Comparison of ENCODE assay signal across 6 fruit fly cellular contexts in genomic region chr3R:16207074-16207609, dm6.
TF ChIP-seq lines count a peak whose summit lies in the region.

No protein-coding gene starts in this region.

- TF ChIP-seq CTCF in S2 (optimal IDR thresholded peaks at IDR 0.05; lab: Kevin White, UChicago): peak; percentile 26 to 33
- no peak for TF ChIP-seq CTCF in whole organism, embryonic (GFP tag; optimal IDR thresholded peaks at IDR 0.05; lab: Kevin White, UChicago)

TF ChIP-seq in whole organism, adult, 20 proteins besides CTCF, POLR2A, EP300 and RAD21:
- TF ChIP-seq Hr96 (GFP tag; optimal IDR thresholded peaks at IDR 0.05; lab: Kevin White, UChicago): no peak
- TF ChIP-seq CG12768 (GFP tag; optimal IDR thresholded peaks at IDR 0.05; lab: Kevin White, UChicago): peak; percentile 61
- TF ChIP-seq pad (GFP tag; optimal IDR thresholded peaks at IDR 0.05; lab: Kevin White, UChicago): no peak
- no peak for TF ChIP-seq CG5204 (GFP tag; optimal IDR thresholded peaks at IDR 0.05; lab: Kevin White, UChicago)
- TF ChIP-seq CG14711 (tag; optimal IDR thresholded peaks at IDR 0.05; lab: Kevin White, UChicago): no peak
- TF ChIP-seq cic (GFP tag; optimal IDR thresholded peaks at IDR 0.05; lab: Kevin White, UChicago): peak; percentile 93
- no peak for TF ChIP-seq toe (GFP tag; optimal IDR thresholded peaks at IDR 0.05; lab: Kevin White, UChicago)
- peak; percentile 41 for TF ChIP-seq CG33017 (tag; optimal IDR thresholded peaks at IDR 0.05; lab: Kevin White, UChicago)
- TF ChIP-seq cnc (optimal IDR thresholded peaks at IDR 0.05; lab: Kevin White, UChicago): no peak
- TF ChIP-seq CG1620 (GFP tag; optimal IDR thresholded peaks at IDR 0.05; lab: Kevin White, UChicago): peak; percentile 20
- peak; percentile 48 for TF ChIP-seq tj (GFP tag; optimal IDR thresholded peaks at IDR 0.05; lab: Kevin White, UChicago)
- peak; percentile 6 for TF ChIP-seq bab1 (GFP tag; optimal IDR thresholded peaks at IDR 0.05; lab: Kevin White, UChicago)
- no peak for TF ChIP-seq CG7101 (tag; optimal IDR thresholded peaks at IDR 0.05; lab: Kevin White, UChicago)
- no peak for TF ChIP-seq ovo (GFP tag; optimal IDR thresholded peaks at IDR 0.05; lab: Kevin White, UChicago)
- TF ChIP-seq CG7045 (GFP tag; optimal IDR thresholded peaks at IDR 0.05; lab: Kevin White, UChicago): no peak
- TF ChIP-seq Mnt (GFP tag; optimal IDR thresholded peaks at IDR 0.05; lab: Kevin White, UChicago): peak; percentile 85
- no peak for TF ChIP-seq CG11617 (GFP tag; optimal IDR thresholded peaks at IDR 0.05; lab: Kevin White, UChicago)
- no peak for TF ChIP-seq Crg-1 (GFP tag; optimal IDR thresholded peaks at IDR 0.05; lab: Kevin White, UChicago)
- peak; percentile 13 for TF ChIP-seq Clk (GFP tag; optimal IDR thresholded peaks at IDR 0.05; lab: Kevin White, UChicago)
TF ChIP-seq in whole organism, adult: peak in this region for 8.

TF ChIP-seq in whole organism, embryonic, 481 proteins besides CTCF, POLR2A, EP300 and RAD21 (continues in another document):
- TF ChIP-seq tio (GFP tag; optimal IDR thresholded peaks at IDR 0.05; lab: Kevin White, UChicago) (no peak), CG8924 (tag; optimal IDR thresholded peaks at IDR 0.05; lab: Kevin White, UChicago) (peak; percentile 24), lmd (GFP tag; IDR thresholded peaks at IDR 0.05; lab: Robert Waterston, UW) (0 out of 2 replicates have a peak, but pooled peaks have one; percentile 7), oc (tag; optimal IDR thresholded peaks at IDR 0.05; lab: Kevin White, UChicago) (no peak), CG8359 (GFP tag; optimal IDR thresholded peaks at IDR 0.05; lab: Kevin White, UChicago; ENCODE audit: borderline replicate concordance) (no peak), sna (GFP tag; IDR thresholded peaks at IDR 0.05; lab: Robert Waterston, UW; ENCODE audit: partially characterized antibody) (0 out of 2 replicates have a peak, but pooled peaks have one; percentile 56), Hr39 (optimal IDR thresholded peaks at IDR 0.05; lab: Kevin White, UChicago) (no peak), NfI (GFP tag; optimal IDR thresholded peaks at IDR 0.05; lab: Kevin White, UChicago) (no peak), yki (optimal IDR thresholded peaks at IDR 0.05; lab: Kevin White, UChicago) (no peak), CG6654 (GFP tag; optimal IDR thresholded peaks at IDR 0.05; lab: Kevin White, UChicago) (no peak), CG10274 (GFP tag; optimal IDR thresholded peaks at IDR 0.05; lab: Kevin White, UChicago) (no peak), CG2129 (GFP tag; IDR thresholded peaks at IDR 0.05; lab: Robert Waterston, UW; ENCODE audit: partially characterized antibody) (no peak), Optix (GFP tag; IDR thresholded peaks at IDR 0.05; lab: Robert Waterston, UW) (peak; percentile 22; the same call in 1 of the 3 replicates), CG17568 (GFP tag; optimal IDR thresholded peaks at IDR 0.05; lab: Kevin White, UChicago) (no peak), Lpt (GFP tag; optimal IDR thresholded peaks at IDR 0.05; lab: Kevin White, UChicago) (no peak), ato (GFP tag; IDR thresholded peaks at IDR 0.05; lab: Robert Waterston, UW; ENCODE audit: partially characterized antibody) (0 out of 2 replicates have a peak, but pooled peaks have one; percentile 50), Bteb2 (GFP tag; optimal IDR thresholded peaks at IDR 0.05; lab: Kevin White, UChicago) (no peak)

TF ChIP-seq in whole organism, prepupa, 60 proteins besides CTCF, POLR2A, EP300 and RAD21 (continues in another document):
- no peak for TF ChIP-seq Hr4 (GFP tag; optimal IDR thresholded peaks at IDR 0.05; lab: Kevin White, UChicago)
- TF ChIP-seq acj6 (GFP tag; optimal IDR thresholded peaks at IDR 0.05; lab: Kevin White, UChicago): no peak
- TF ChIP-seq Hr39 (GFP tag; optimal IDR thresholded peaks at IDR 0.05; lab: Kevin White, UChicago): no peak
- TF ChIP-seq CG32006 (GFP tag; optimal IDR thresholded peaks at IDR 0.05; lab: Kevin White, UChicago): no peak
- no peak for TF ChIP-seq esn (GFP tag; optimal IDR thresholded peaks at IDR 0.05; lab: Kevin White, UChicago)
- no peak for TF ChIP-seq CG6276 (GFP tag; optimal IDR thresholded peaks at IDR 0.05; lab: Kevin White, UChicago)
- peak; percentile 45 for TF ChIP-seq CG9139 (GFP tag; optimal IDR thresholded peaks at IDR 0.05; lab: Kevin White, UChicago)
- no peak for TF ChIP-seq topi (GFP tag; optimal IDR thresholded peaks at IDR 0.05; lab: Kevin White, UChicago)
- TF ChIP-seq Ets96B (tag; optimal IDR thresholded peaks at IDR 0.05; lab: Kevin White, UChicago): no peak
- no peak for TF ChIP-seq CG11294 (GFP tag; IDR thresholded peaks at IDR 0.05; lab: Robert Waterston, UW)
- TF ChIP-seq CG16779 (tag; optimal IDR thresholded peaks at IDR 0.05; lab: Kevin White, UChicago): no peak
- peak; percentile 9 for TF ChIP-seq CG3919 (GFP tag; optimal IDR thresholded peaks at IDR 0.05; lab: Kevin White, UChicago)
- peak; percentile 92 for TF ChIP-seq svp (GFP tag; lab: Kevin White, UChicago)
- TF ChIP-seq fd59A (GFP tag; optimal IDR thresholded peaks at IDR 0.05; lab: Kevin White, UChicago): no peak
- peak; percentile 30 for TF ChIP-seq fd85E (GFP tag; optimal IDR thresholded peaks at IDR 0.05; lab: Kevin White, UChicago)
- peak; percentile 44 for TF ChIP-seq CG6854 (GFP tag; optimal IDR thresholded peaks at IDR 0.05; lab: Kevin White, UChicago)
- TF ChIP-seq OdsH (GFP tag; optimal IDR thresholded peaks at IDR 0.05; lab: Kevin White, UChicago): no peak
- no peak for TF ChIP-seq pdm3 (GFP tag; optimal IDR thresholded peaks at IDR 0.05; lab: Kevin White, UChicago)
- no peak for TF ChIP-seq lz (GFP tag; optimal IDR thresholded peaks at IDR 0.05; lab: Kevin White, UChicago)
- no peak for TF ChIP-seq Hr38 (GFP tag; optimal IDR thresholded peaks at IDR 0.05; lab: Kevin White, UChicago)

TF ChIP-seq in whole organism, pupa, 21 proteins besides CTCF, POLR2A, EP300 and RAD21:
- no peak for TF ChIP-seq Snoo (tag; optimal IDR thresholded peaks at IDR 0.05; lab: Kevin White, UChicago)
- peak; percentile 83 for TF ChIP-seq CG4496 (GFP tag; IDR thresholded peaks at IDR 0.05; lab: Robert Waterston, UW)
- TF ChIP-seq Ets98B (GFP tag; IDR thresholded peaks at IDR 0.05; lab: Robert Waterston, UW): peak; percentile 68
- TF ChIP-seq CG12605 (GFP tag; IDR thresholded peaks at IDR 0.05; lab: Robert Waterston, UW): peak; percentile 32
- TF ChIP-seq Pif1B (GFP tag; optimal IDR thresholded peaks at IDR 0.05; lab: Kevin White, UChicago): peak; percentile 31
- TF ChIP-seq Pif1A (GFP tag; optimal IDR thresholded peaks at IDR 0.05; lab: Kevin White, UChicago): peak; percentile 20
- TF ChIP-seq CG32121 (GFP tag; IDR thresholded peaks at IDR 0.05; lab: Robert Waterston, UW): peak; percentile 54; the same call in 1 of the 2 replicates
- no peak for TF ChIP-seq CG8301 (tag; optimal IDR thresholded peaks at IDR 0.05; lab: Kevin White, UChicago)
- no peak for TF ChIP-seq CG14655 (GFP tag; optimal IDR thresholded peaks at IDR 0.05; lab: Kevin White, UChicago)
- peak; percentile 99 for TF ChIP-seq CG13204 (GFP tag; optimal IDR thresholded peaks at IDR 0.05; lab: Kevin White, UChicago)
- TF ChIP-seq fd96Ca (GFP tag; IDR thresholded peaks at IDR 0.05; lab: Robert Waterston, UW): peak; percentile 66; the same call in 2 of the 3 replicates
- TF ChIP-seq CG10348 (GFP tag; IDR thresholded peaks at IDR 0.05; lab: Robert Waterston, UW): 0 out of 2 replicates have a peak, but pooled peaks have one; percentile 7
- TF ChIP-seq EcR (GFP tag; optimal IDR thresholded peaks at IDR 0.05; lab: Kevin White, UChicago): peak; percentile 91
- no peak for TF ChIP-seq rn (GFP tag; IDR thresholded peaks at IDR 0.05; lab: Robert Waterston, UW)

TF ChIP-seq in whole organism, wandering third instar larva, 38 proteins besides CTCF, POLR2A, EP300 and RAD21 (continues in another document):
- TF ChIP-seq lola (GFP tag; optimal IDR thresholded peaks at IDR 0.05; lab: Kevin White, UChicago) (no peak), OdsH (GFP tag; optimal IDR thresholded peaks at IDR 0.05; lab: Kevin White, UChicago) (peak; percentile 28), CG9705 (GFP tag; optimal IDR thresholded peaks at IDR 0.05; lab: Kevin White, UChicago) (peak; percentile 14), brk (GFP tag; optimal IDR thresholded peaks at IDR 0.05; lab: Kevin White, UChicago) (peak; percentile 90), tai (GFP tag; optimal IDR thresholded peaks at IDR 0.05; lab: Kevin White, UChicago) (peak; percentile 66), dl (GFP tag; optimal IDR thresholded peaks at IDR 0.05; lab: Kevin White, UChicago; ENCODE audit: insufficient read depth in 1 of 2, partially characterized antibody in 2 of 2) (peak in 1 of 2 experiments; percentile 13), CrebA (GFP tag; optimal IDR thresholded peaks at IDR 0.05; lab: Kevin White, UChicago; ENCODE audit: borderline replicate concordance) (peak; percentile 93), usp (GFP tag; optimal IDR thresholded peaks at IDR 0.05; lab: Kevin White, UChicago) (no peak), psq (GFP tag; optimal IDR thresholded peaks at IDR 0.05; lab: Kevin White, UChicago) (peak; percentile 70), fru (GFP tag; optimal IDR thresholded peaks at IDR 0.05; lab: Kevin White, UChicago) (peak; percentile 10), Hr83 (GFP tag; optimal IDR thresholded peaks at IDR 0.05; lab: Kevin White, UChicago; ENCODE audit: poor library complexity, severe bottlenecking) (peak; percentile 66), Abd-B (GFP tag; optimal IDR thresholded peaks at IDR 0.05; lab: Kevin White, UChicago) (no peak), Vsx2 (GFP tag; optimal IDR thresholded peaks at IDR 0.05; lab: Kevin White, UChicago; ENCODE audit: partially characterized antibody) (peak; percentile 46), Dif (GFP tag; optimal IDR thresholded peaks at IDR 0.05; lab: Kevin White, UChicago; ENCODE audit: partially characterized antibody) (peak; percentile 51), rgr (GFP tag; optimal IDR thresholded peaks at IDR 0.05; lab: Kevin White, UChicago) (peak; percentile 37), ey (GFP tag; optimal IDR thresholded peaks at IDR 0.05; lab: Kevin White, UChicago) (no peak), Sp1 (GFP tag; optimal IDR thresholded peaks at IDR 0.05; lab: Kevin White, UChicago) (peak; percentile 41), h (GFP tag; optimal IDR thresholded peaks at IDR 0.05; lab: Kevin White, UChicago) (peak; percentile 77), Dfd (GFP tag; optimal IDR thresholded peaks at IDR 0.05; lab: Kevin White, UChicago) (peak; percentile 52), dsf (GFP tag; optimal IDR thresholded peaks at IDR 0.05; lab: Kevin White, UChicago; ENCODE audit: borderline replicate concordance) (no peak), woc (GFP tag; optimal IDR thresholded peaks at IDR 0.05; lab: Kevin White, UChicago) (peak; percentile 44), sage (GFP tag; optimal IDR thresholded peaks at IDR 0.05; lab: Kevin White, UChicago) (peak; percentile 29), foxo (GFP tag; optimal IDR thresholded peaks at IDR 0.05; lab: Kevin White, UChicago) (peak; percentile 16 to 17), dmrt93B (GFP tag; optimal IDR thresholded peaks at IDR 0.05; lab: Kevin White, UChicago) (peak; percentile 35), Hr78 (GFP tag; optimal IDR thresholded peaks at IDR 0.05; lab: Kevin White, UChicago) (no peak), CG32264 (GFP tag; optimal IDR thresholded peaks at IDR 0.05; lab: Kevin White, UChicago) (peak; percentile 51)
